Fruit fly (Drosophila melanogaster): Measurements from ENCODE around the gene CG3847.

- TF ChIP-seq psq (GFP tag; optimal IDR thresholded peaks at IDR 0.05) (no peak), Vsx2 (GFP tag; optimal IDR thresholded peaks at IDR 0.05; ENCODE audit: partially characterized antibody) (no peak), tai (GFP tag; optimal IDR thresholded peaks at IDR 0.05) (no peak), Dfd (GFP tag; optimal IDR thresholded peaks at IDR 0.05) (no peak), h (GFP tag; optimal IDR thresholded peaks at IDR 0.05) (no peak)
These were observed 2.3 kb upstream of the CG3847 start for dm6 chrX:6344538-6345074.

Data from whole organism, wandering third instar larva.